Worm (Caenorhabditis elegans) whole organism, early embryonic: ENCODE measurements around the gene srh-247.
"Not testable (repeated sequence)": the region's sequence is repeated elsewhere in the genome, so short reads cannot be mapped to it uniquely, and the experiment has no call there.

Source experiments
- aly-1 ChIP-seq: sonication (generic microtip); optimal IDR thresholded peaks from 2 replicates; lab custom pipeline; 2016; ENCODE audit warnings: missing genetic modification characterization, missing compliant biosample characterization
- ama-1 ChIP-seq: fragments of 150-350 bp; optimal IDR thresholded peaks from 2 replicates; lab custom pipeline; 2014
- ets-7 ChIP-seq: sonication (generic microtip); optimal IDR thresholded peaks from 2 replicates; lab custom pipeline; 2016; ENCODE audit warnings: missing genotype, missing genetic modification characterization, missing compliant biosample characterization
- hmbx-1 ChIP-seq: sonication (generic microtip); optimal IDR thresholded peaks from 2 replicates; lab custom pipeline; 2016; ENCODE audit warnings: mild to moderate bottlenecking, missing genetic modification characterization, missing compliant biosample characterization
- hnd-1 ChIP-seq: sonication (generic microtip); optimal IDR thresholded peaks from 2 replicates; lab custom pipeline; 2016; ENCODE audit warnings: missing genetic modification characterization, missing compliant biosample characterization
- tbx-11 ChIP-seq: fragments of 200-800 bp; sonication (Bioruptor generic); IDR thresholded peaks from 2 replicates; pipeline ENCODE4 v1.3.6; 2022; ENCODE audit warnings: missing genetic modification characterization, missing compliant biosample characterization
- tbx-37 ChIP-seq: fragments of 200-800 bp; sonication (Bioruptor generic); conservative IDR thresholded peaks from 2 replicates; pipeline ENCODE4 v1.3.6; 2022; ENCODE audit warnings: missing genetic modification reagents, missing genetic modification characterization, missing compliant biosample characterization

DNA sequence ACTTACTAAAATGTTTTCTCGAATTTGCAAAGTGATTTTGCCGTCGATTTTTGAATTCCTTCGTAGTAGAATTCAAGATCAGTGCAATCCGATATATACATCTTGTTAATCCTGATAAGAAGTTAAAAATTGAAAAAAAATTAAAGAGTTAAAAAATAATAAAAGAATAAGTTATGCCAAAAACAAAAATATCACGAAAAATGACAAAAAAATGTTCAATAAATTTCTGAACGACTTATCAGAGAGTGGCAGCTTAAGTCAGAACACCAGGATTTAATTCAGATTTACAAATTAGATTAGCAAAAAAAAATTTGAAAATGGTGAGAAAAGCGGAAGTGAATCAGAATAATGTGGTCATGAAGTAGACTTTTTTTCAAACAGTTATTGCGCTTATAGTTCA is 41.3 kb upstream of the srh-247 start, which contains the start of gene srw-123:
- TF ChIP-seq aly-1 (tag; lab: Kevin White, UChicago); ets-7; tbx-37 (GFP tag; lab: Robert Waterston, UW); tbx-11 (GFP tag; lab: Robert Waterston, UW); ama-1 (lab: Kevin White, UChicago); hnd-1; hmbx-1 (tag; lab: Kevin White, UChicago): not testable (repeated sequence)
